Fruit fly (Drosophila melanogaster): Measurements from ENCODE around the gene Nrt.

Gene Nrt

dm6 chr3L:16808139-16808538, 42.3 kb downstream of the Nrt start (continued):
- TF ChIP-seq Gug (GFP tag; IDR thresholded peaks at IDR 0.05) (no peak), bbx (GFP tag; IDR thresholded peaks at IDR 0.05; ENCODE audit: partially characterized antibody) (peak; percentile 23; the same call in 1 of the 2 replicates), Aef1 (GFP tag; IDR thresholded peaks at IDR 0.05) (peak; percentile 19; the same call in 1 of the 3 replicates), al (GFP tag; IDR thresholded peaks at IDR 0.05) (0 out of 2 replicates have a peak, but pooled peaks have one; percentile 41), Rfx (GFP tag; IDR thresholded peaks at IDR 0.05) (peak; percentile 55), CG4282 (GFP tag; optimal IDR thresholded peaks at IDR 0.05) (no peak), CG9797 (GFP tag; optimal IDR thresholded peaks at IDR 0.05) (peak; percentile 89), CG12155 (GFP tag; optimal IDR thresholded peaks at IDR 0.05) (no peak), zen2 (GFP tag; IDR thresholded peaks at IDR 0.05; ENCODE audit: partially characterized antibody) (no peak), MBD-R2 (GFP tag; IDR thresholded peaks at IDR 0.05) (peak; percentile 90), CG2120 (GFP tag; optimal IDR thresholded peaks at IDR 0.05) (peak; percentile 38), sr (GFP tag; IDR thresholded peaks at IDR 0.05) (no peak), CG11085 (GFP tag; IDR thresholded peaks at IDR 0.05) (no peak), aop (GFP tag; IDR thresholded peaks at IDR 0.05) (no peak), crc (GFP tag; optimal IDR thresholded peaks at IDR 0.05) (no peak), abd-A (tag; optimal IDR thresholded peaks at IDR 0.05) (peak; percentile 59), Taf1 (GFP tag; IDR thresholded peaks at IDR 0.05) (no peak), tx (GFP tag; optimal IDR thresholded peaks at IDR 0.05) (no peak), Pdp1 (GFP tag; optimal IDR thresholded peaks at IDR 0.05) (peak in 1 of 2 experiments; percentile 75), gce (GFP tag; IDR thresholded peaks at IDR 0.05) (no peak), ranshi (GFP tag; IDR thresholded peaks at IDR 0.05) (no peak), so (GFP tag; IDR thresholded peaks at IDR 0.05) (no peak), H15 (GFP tag; IDR thresholded peaks at IDR 0.05) (0 out of 3 replicates have a peak, but pooled peaks have one; percentile 12), HLH54F (GFP tag; optimal IDR thresholded peaks at IDR 0.05) (peak; percentile 5), CG13123 (GFP tag; optimal IDR thresholded peaks at IDR 0.05) (no peak), p53 (GFP tag; optimal IDR thresholded peaks at IDR 0.05) (no peak), CG15601 (tag; optimal IDR thresholded peaks at IDR 0.05) (peak; percentile 6), her (GFP tag; optimal IDR thresholded peaks at IDR 0.05) (no peak), CG12659 (GFP tag; optimal IDR thresholded peaks at IDR 0.05) (peak; percentile 66), twi (tag; optimal IDR thresholded peaks at IDR 0.05) (peak; percentile 21), Poxn (GFP tag; IDR thresholded peaks at IDR 0.05) (no peak), gem (tag; optimal IDR thresholded peaks at IDR 0.05) (peak; percentile 17), insv (GFP tag; optimal IDR thresholded peaks at IDR 0.05) (peak in 1 of 2 experiments; percentile 4), ro (GFP tag; IDR thresholded peaks at IDR 0.05) (no peak), CHES-1-like (GFP tag; optimal IDR thresholded peaks at IDR 0.05) (peak; percentile 62), Atf3 (GFP tag; optimal IDR thresholded peaks at IDR 0.05) (no peak), Nf-YC (tag; optimal IDR thresholded peaks at IDR 0.05) (peak; percentile 30), stwl (tag; optimal IDR thresholded peaks at IDR 0.05) (peak; percentile 97), lab (GFP tag; optimal IDR thresholded peaks at IDR 0.05) (no peak), Xbp1 (GFP tag; optimal IDR thresholded peaks at IDR 0.05) (peak; percentile 19), br (optimal IDR thresholded peaks at IDR 0.05) (no peak), CG11247 (GFP tag; IDR thresholded peaks at IDR 0.05) (no peak), pros (GFP tag; optimal IDR thresholded peaks at IDR 0.05) (no peak), Antp (GFP tag; optimal IDR thresholded peaks at IDR 0.05) (no peak), CG5245 (GFP tag; optimal IDR thresholded peaks at IDR 0.05) (no peak), CG32772 (GFP tag; IDR thresholded peaks at IDR 0.05) (no peak), CG1832 (GFP tag; optimal IDR thresholded peaks at IDR 0.05) (no peak), CG8765 (GFP tag; IDR thresholded peaks at IDR 0.05) (no peak), CG14667 (GFP tag; IDR thresholded peaks at IDR 0.05) (no peak), CG2129 (GFP tag; IDR thresholded peaks at IDR 0.05; ENCODE audit: partially characterized antibody) (no peak), mam (GFP tag; optimal IDR thresholded peaks at IDR 0.05) (peak; percentile 11), slou (GFP tag; optimal IDR thresholded peaks at IDR 0.05) (no peak), Spps (tag; optimal IDR thresholded peaks at IDR 0.05) (no peak)

Measured in whole organism, embryonic.